Worm (Caenorhabditis elegans) whole organism, early embryonic: ENCODE data around the gene elpc-2.

Experiments used
- aly-1 ChIP-seq: sonication (generic microtip); optimal IDR thresholded peaks from 2 replicates; lab custom pipeline; 2016; ENCODE audit warnings: missing genetic modification characterization, missing compliant biosample characterization
- ama-1 ChIP-seq: fragments of 150-350 bp; optimal IDR thresholded peaks from 2 replicates; lab custom pipeline; 2014
- ceh-36 ChIP-seq: sonication (generic microtip); optimal IDR thresholded peaks from 2 replicates; lab custom pipeline; 2016; ENCODE audit warnings: missing genetic modification characterization, inconsistent platforms, missing compliant biosample characterization
- ets-7 ChIP-seq: sonication (generic microtip); optimal IDR thresholded peaks from 2 replicates; lab custom pipeline; 2016; ENCODE audit warnings: missing genotype, missing genetic modification characterization, missing compliant biosample characterization
- tbx-11 ChIP-seq: fragments of 200-800 bp; sonication (Bioruptor generic); IDR thresholded peaks from 2 replicates; pipeline ENCODE4 v1.3.6; 2022; ENCODE audit warnings: missing genetic modification characterization, missing compliant biosample characterization

DNA sequence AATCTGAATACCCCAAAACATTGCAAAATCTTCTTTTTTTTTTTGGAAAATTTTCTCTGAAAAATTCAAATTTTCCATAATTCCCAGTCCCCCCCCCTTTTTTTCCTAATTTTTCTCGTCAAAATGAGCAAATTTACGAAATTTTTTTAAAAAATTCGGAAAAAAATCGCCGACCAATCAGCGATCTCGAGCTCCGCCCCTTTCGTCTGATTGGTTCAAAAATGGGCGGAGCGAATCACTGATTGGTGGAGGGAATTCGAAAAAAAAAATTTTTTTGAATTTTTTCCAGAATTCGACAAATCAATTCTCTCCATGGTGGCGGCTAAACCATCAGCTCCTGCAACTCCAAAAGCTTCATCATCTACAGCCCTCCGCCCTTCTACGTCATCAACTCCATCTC is 34.9 kb upstream of the elpc-2 start:
- TF ChIP-seq ceh-36 (tag; lab: Kevin White, UChicago) (no peak), aly-1 (tag; lab: Kevin White, UChicago) (no peak), ama-1 (lab: Kevin White, UChicago) (no peak), ets-7 (no peak), tbx-11 (GFP tag; lab: Robert Waterston, UW) (no peak)
